Worm (Caenorhabditis elegans) whole organism, early embryonic: ENCODE measurements around the gene srh-138.

ENCODE experiments used
- ama-1 ChIP-seq: fragments of 150-350 bp; optimal IDR thresholded peaks from 2 replicates; lab custom pipeline; 2014
- ets-7 ChIP-seq: sonication (generic microtip); optimal IDR thresholded peaks from 2 replicates; lab custom pipeline; 2016; ENCODE audit warnings: missing genotype, missing genetic modification characterization, missing compliant biosample characterization
- hmbx-1 ChIP-seq: sonication (generic microtip); optimal IDR thresholded peaks from 2 replicates; lab custom pipeline; 2016; ENCODE audit warnings: mild to moderate bottlenecking, missing genetic modification characterization, missing compliant biosample characterization
- hmg-4 ChIP-seq: fragments of 200-800 bp; sonication (Bioruptor generic); optimal IDR thresholded peaks from 2 replicates; lab custom pipeline; 2018; ENCODE audit warnings: mild to moderate bottlenecking, missing genetic modification characterization, missing compliant biosample characterization
- hnd-1 ChIP-seq: sonication (generic microtip); optimal IDR thresholded peaks from 2 replicates; lab custom pipeline; 2016; ENCODE audit warnings: missing genetic modification characterization, missing compliant biosample characterization
- scrt-1 ChIP-seq: fragments of 200-800 bp; sonication (Bioruptor generic); IDR thresholded peaks from 2 replicates; pipeline ENCODE4 v1.3.6; 2022; ENCODE audit warnings: missing genetic modification characterization, missing compliant biosample characterization
- tbx-37 ChIP-seq: fragments of 200-800 bp; sonication (Bioruptor generic); conservative IDR thresholded peaks from 2 replicates; pipeline ENCODE4 v1.3.6; 2022; ENCODE audit warnings: missing genetic modification reagents, missing genetic modification characterization, missing compliant biosample characterization
- tra-4 ChIP-seq: sonication (generic microtip); optimal IDR thresholded peaks from 2 replicates; lab custom pipeline; 2017; ENCODE audit warnings: missing genetic modification characterization, missing compliant biosample characterization

ce11 chrV:16506650-16507049, 35.8 kb upstream of the srh-138 start:
- TF ChIP-seq tra-4, result no peak
- TF ChIP-seq hmg-4 (GFP tag; lab: Kevin White, UChicago), result no peak
- no peak for TF ChIP-seq hmbx-1
- no peak for TF ChIP-seq hnd-1 (tag; lab: Kevin White, UChicago)
- TF ChIP-seq ets-7 (tag; lab: Kevin White, UChicago), result no peak
- no peak for TF ChIP-seq ama-1 (lab: Kevin White, UChicago)
- no peak for TF ChIP-seq scrt-1 (GFP tag; lab: Robert Waterston, UW)
- no peak for TF ChIP-seq tbx-37 (GFP tag; lab: Robert Waterston, UW)
